Fruit fly (Drosophila melanogaster) whole organism, pupa: ENCODE data around the gene CG4653.

Source experiments
- CG10348 ChIP-seq: fragments of 200-800 bp; sonication (Bioruptor generic); IDR thresholded peaks from 2 replicates; pipeline ENCODE4 v1.3.6; 2022; ENCODE audit warnings: missing biosample characterization, missing genetic modification characterization
- CG12605 ChIP-seq: fragments of 200-800 bp; sonication (Bioruptor generic); IDR thresholded peaks from 2 replicates; pipeline ENCODE4 v1.3.6; 2022; ENCODE audit warnings: missing biosample characterization, missing genetic modification characterization
- CG13204 ChIP-seq: fragments of 200-800 bp; sonication (Bioruptor generic); optimal IDR thresholded peaks from 2 replicates; lab custom pipeline; 2018; ENCODE audit warnings: missing biosample characterization, mild to moderate bottlenecking, missing genetic modification characterization, moderate library complexity
- CG14655 ChIP-seq: fragments of 200-800 bp; sonication (Bioruptor generic); optimal IDR thresholded peaks from 3 replicates; lab custom pipeline; 2017; ENCODE audit warnings: mild to moderate bottlenecking, missing biosample characterization, missing genetic modification reagents, missing genetic modification characterization
- CG15710 ChIP-seq: fragments of 200-800 bp; sonication (Bioruptor generic); optimal IDR thresholded peaks from 2 replicates; lab custom pipeline; 2018; ENCODE audit warnings: missing biosample characterization, mild to moderate bottlenecking, missing genetic modification characterization, moderate library complexity
- CG17806 ChIP-seq: fragments of 200-800 bp; sonication (Bioruptor generic); optimal IDR thresholded peaks from 2 replicates; lab custom pipeline; 2018; ENCODE audit warnings: missing biosample characterization, mild to moderate bottlenecking, missing genetic modification characterization, moderate library complexity
- CG32121 ChIP-seq: fragments of 200-800 bp; sonication (Bioruptor generic); IDR thresholded peaks from 2 replicates; pipeline ENCODE4 v1.3.6; 2022; ENCODE audit warnings: missing biosample characterization, missing genetic modification characterization
- CG4496 ChIP-seq: fragments of 200-800 bp; sonication (Bioruptor generic); IDR thresholded peaks from 3 replicates; pipeline ENCODE4 v1.3.6; 2022; ENCODE audit warnings: missing biosample characterization, missing genetic modification characterization
- CG8159 ChIP-seq: fragments of 200-800 bp; sonication (Bioruptor generic); optimal IDR thresholded peaks from 3 replicates; lab custom pipeline; 2018; ENCODE audit warnings: missing biosample characterization, mild to moderate bottlenecking, missing genetic modification characterization, moderate library complexity
- CG8301 ChIP-seq: fragments of 200-800 bp; sonication (Bioruptor generic); optimal IDR thresholded peaks from 2 replicates; lab custom pipeline; 2018; ENCODE audit warnings: missing biosample characterization, mild to moderate bottlenecking, missing genetic modification characterization
- CG9948 ChIP-seq: fragments of 200-800 bp; sonication (Bioruptor generic); optimal IDR thresholded peaks from 2 replicates; lab custom pipeline; 2018; ENCODE audit warnings: missing biosample characterization, mild to moderate bottlenecking, missing genetic modification characterization, moderate library complexity
- D1 ChIP-seq: fragments of 200-800 bp; sonication (Bioruptor generic); optimal IDR thresholded peaks from 2 replicates; lab custom pipeline; 2018; ENCODE audit warnings: missing biosample characterization, mild to moderate bottlenecking, missing genetic modification characterization, moderate library complexity
- EcR ChIP-seq: fragments of 200-800 bp; sonication (Bioruptor generic); optimal IDR thresholded peaks from 3 replicates; lab custom pipeline; 2019; ENCODE audit warnings: missing biosample characterization, missing genetic modification characterization, mild to moderate bottlenecking, moderate library complexity, missing genetic modification reagents
- Ets98B ChIP-seq: fragments of 200-800 bp; sonication (Bioruptor generic); IDR thresholded peaks from 2 replicates; pipeline ENCODE4 v1.3.6; 2022; ENCODE audit warnings: missing biosample characterization, missing genetic modification characterization
- Pif1B ChIP-seq: fragments of 200-800 bp; sonication (Bioruptor generic); optimal IDR thresholded peaks from 3 replicates; lab custom pipeline; 2016; ENCODE audit warnings: missing biosample characterization, missing genetic modification characterization
- Snoo ChIP-seq: fragments of 200-800 bp; sonication (Bioruptor generic); optimal IDR thresholded peaks from 3 replicates; lab custom pipeline; 2017; ENCODE audit warnings: missing biosample characterization, mild to moderate bottlenecking, missing genetic modification characterization, inconsistent platforms
- gl ChIP-seq: fragments of 200-800 bp; sonication (Bioruptor generic); optimal IDR thresholded peaks from 2 replicates; lab custom pipeline; 2018; ENCODE audit warnings: missing biosample characterization, mild to moderate bottlenecking, missing genetic modification characterization
- rn ChIP-seq: fragments of 200-800 bp; sonication (Bioruptor generic); IDR thresholded peaks from 2 replicates; pipeline ENCODE4 v1.3.6; 2022; ENCODE audit warnings: missing biosample characterization, missing genetic modification characterization

The CG4653 gene

DNA sequence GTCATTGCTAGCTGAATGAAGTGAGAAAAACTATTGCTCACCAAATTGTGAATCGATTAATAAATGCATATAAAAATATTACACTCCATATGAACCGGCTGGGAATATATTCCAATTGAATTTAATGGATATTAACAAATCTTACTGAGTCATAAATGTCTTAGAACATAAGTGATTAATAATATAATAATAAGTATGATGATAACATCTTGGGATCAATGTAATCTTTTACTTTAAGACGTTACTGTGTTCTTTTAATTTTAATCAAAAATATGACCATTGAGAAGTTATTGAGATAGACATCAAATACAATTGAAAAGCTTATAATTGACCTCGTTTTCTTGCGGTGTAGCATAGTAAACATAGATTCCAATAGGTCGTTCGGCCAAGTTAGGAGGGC is 11.6 kb upstream of the CG4653 start:
- TF ChIP-seq gl (no peak), CG9948 (tag; lab: Kevin White, UChicago) (no peak), CG17806 (tag; lab: Kevin White, UChicago) (no peak), CG32121 (GFP tag; lab: Robert Waterston, UW) (no peak)

DNA sequence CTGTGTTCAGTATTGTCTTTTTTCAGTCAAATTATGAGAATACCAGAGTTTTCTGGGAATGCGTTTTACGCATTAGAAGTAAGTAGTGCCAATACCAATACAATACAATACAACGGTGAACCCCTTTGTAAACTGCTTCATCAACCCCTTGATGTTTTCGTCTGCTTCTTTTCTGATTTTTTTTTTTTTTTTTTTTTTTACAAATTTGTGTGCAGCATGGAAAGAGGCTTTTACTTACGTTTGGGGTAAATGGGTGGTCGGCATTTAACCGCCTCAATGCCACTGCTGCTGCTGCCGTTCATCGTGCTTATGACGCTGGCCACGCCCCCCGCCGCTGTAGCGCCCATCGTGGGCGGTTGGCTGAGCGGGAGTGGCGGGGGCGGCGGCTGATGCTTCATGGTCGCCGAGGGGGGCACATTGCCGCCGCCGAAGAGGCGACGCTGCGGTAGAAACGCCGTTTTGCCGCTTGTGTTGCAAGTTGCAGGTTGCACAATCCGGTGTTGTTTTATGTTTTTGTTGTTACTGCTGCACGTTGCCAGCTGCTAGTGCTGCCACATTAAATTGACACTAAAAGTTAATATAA is 10.0 kb upstream of the CG4653 start:
- TF ChIP-seq CG4496 (0 out of 3 replicates have a peak, but pooled peaks have one; percentile 25), Pif1B (no peak), CG13204 (GFP tag; lab: Kevin White, UChicago) (peak; percentile 55)

DNA sequence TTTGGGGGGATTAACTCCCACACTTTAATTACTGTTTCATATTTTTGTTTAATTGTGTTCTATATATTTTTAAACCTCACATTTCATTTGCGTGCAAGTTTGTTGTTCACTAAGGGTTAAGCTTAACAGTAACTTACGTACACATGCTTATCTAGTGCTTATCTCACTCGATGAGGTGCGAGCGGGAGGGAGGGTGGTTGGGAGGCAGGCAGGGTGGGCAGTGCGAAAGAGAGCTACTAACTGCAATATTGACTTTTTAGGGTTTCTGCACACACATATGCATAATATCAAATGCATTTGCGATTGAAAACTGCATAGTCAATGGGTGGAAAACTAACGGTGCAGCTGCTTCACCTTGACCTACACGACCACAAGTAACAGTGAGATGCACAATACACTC is 9.4 kb upstream of the CG4653 start:
- TF ChIP-seq CG14655 (GFP tag; lab: Kevin White, UChicago) (peak; percentile 9), CG32121 (GFP tag; lab: Robert Waterston, UW) (no peak)

DNA sequence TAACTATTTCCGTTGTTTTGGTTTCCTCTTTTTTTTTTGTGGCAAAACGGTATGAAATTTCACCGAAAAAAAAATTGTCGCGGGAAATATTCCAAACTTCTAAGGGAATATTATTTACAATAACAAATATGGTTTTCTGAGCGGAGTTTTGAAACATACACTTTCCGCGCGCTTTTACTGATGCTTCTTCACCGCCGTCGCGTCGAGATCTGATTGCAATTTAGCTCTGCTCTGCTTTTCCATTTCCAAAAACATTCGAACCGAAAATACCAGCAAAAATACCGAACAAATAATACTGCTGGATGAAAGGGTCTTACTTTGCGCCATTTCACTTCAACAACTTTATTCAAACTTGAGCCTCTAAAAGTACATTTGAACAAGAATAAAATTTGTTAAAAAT is 8.9 kb upstream of the CG4653 start, which contains the start of gene Septin4:
Gene Septin4 (minus strand): TSS at position 215 of the 400 bp plus-strand sequence.
- TF ChIP-seq CG4496 (0 out of 3 replicates have a peak, but pooled peaks have one; percentile 28), CG13204 (GFP tag; lab: Kevin White, UChicago) (no peak)

DNA sequence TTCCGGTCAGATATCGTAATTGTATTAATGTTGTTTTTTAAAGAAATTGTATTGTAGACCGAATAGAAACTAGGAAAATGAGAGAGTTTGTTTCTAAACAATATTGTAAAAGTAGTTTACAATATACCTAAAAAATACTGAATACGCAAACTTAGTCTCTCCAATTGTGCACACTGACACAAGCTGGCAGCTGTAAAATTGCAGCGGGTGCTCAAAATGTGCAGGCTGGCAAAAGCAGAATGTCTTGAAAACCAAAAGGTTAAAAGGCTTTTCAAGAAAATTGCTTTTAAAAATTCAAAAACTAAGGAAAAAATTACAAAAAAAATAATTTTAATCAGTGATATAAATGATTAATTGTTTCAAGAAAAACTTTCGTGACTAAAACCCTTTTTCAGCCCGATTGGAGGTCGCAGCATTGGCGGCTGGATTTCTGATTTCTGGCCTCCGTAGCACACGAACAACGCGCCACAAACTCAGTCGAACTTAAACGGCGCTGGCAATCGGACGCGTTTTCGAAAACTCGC is 8.2 kb upstream of the CG4653 start, which contains the start of gene CG4678:
Gene CG4678 (plus strand): TSS at position 474 of the 524 bp plus-strand sequence.
- TF ChIP-seq Ets98B (GFP tag; lab: Robert Waterston, UW) (no peak), CG17806 (tag; lab: Kevin White, UChicago) (no peak)

DNA sequence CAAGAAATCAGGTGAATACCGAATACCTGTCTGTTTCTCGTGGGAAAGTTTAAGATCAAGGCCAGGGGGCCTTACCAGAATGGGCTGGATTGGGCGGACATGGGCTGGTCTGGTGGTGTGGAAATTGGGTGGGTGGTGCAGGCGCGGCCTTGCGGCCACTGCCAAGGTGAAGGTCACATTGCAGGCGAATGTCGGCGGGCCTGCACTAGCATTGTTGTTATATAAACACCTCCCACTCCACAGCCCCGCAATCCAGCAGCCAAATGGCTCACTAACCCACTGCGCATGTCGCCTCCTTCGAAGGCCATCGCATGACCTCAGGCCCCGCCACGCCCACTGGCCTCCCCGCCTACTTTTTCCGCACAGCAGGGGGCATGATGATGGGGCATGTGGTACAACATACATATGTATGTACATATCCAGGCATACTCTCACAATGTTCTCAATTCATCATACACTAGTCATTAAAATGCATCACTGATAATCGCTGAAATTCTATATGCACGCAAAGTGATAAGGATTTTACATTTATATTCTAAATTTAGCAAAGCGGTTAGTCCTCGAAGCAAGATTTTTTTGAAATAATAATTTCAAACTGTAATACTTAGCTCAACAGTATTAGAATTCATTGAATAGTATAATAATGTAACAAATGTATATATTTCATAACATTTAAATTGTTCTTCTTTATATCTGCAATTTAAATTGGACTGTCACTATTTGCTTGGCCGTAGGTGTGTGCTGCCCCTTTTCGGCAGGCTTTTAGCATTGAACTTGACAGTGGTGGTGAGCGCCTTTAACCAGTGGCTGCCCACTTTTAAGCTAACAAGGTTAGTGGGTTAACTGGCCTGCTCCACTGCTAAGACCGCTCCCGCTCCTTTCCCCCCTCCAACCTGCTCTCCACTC is 7.0 kb upstream of the CG4653 start:
- TF ChIP-seq EcR (no peak), CG14655 (GFP tag; lab: Kevin White, UChicago) (peak; percentile 16), CG10348 (no peak), Ets98B (GFP tag; lab: Robert Waterston, UW) (no peak), CG32121 (GFP tag; lab: Robert Waterston, UW) (no peak), Snoo (peak; percentile 2), D1 (tag; lab: Kevin White, UChicago) (no peak), Pif1B (no peak), CG8301 (peak; percentile 39), CG13204 (GFP tag; lab: Kevin White, UChicago) (no peak)

DNA sequence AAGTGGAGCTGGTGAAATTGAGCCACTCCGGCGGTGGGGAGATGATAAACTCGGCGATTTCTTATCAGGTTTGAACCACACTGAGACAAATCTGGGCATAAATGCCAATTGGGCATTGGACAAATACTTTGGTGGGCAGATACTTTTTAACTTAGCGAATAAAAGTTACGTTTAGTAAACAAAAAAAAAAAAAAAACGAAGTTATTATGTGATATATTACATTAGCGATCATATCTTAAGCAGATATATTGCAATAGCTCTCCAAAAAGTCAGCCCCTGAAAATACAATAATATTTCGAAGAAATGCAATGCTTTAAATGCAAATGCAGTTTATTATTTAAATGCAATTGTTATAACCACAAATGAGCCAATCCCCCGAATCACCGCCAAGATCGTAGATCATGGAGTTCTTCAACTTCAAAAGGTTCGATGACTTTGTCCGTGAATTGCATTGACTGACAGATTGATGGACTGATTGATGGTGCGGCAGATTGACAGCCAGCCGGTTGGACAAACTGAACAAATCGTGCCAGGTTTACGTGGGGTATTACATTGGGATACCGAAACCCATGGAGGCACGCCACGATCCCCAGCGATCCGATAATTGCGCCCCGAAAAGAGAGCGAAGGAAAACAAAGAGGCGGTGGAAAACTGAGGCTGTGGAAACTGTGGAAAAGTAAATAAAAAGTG is 5.9 kb upstream of the CG4653 start:
- TF ChIP-seq EcR = no peak
- TF ChIP-seq Snoo = no peak
- TF ChIP-seq CG15710 = no peak

DNA sequence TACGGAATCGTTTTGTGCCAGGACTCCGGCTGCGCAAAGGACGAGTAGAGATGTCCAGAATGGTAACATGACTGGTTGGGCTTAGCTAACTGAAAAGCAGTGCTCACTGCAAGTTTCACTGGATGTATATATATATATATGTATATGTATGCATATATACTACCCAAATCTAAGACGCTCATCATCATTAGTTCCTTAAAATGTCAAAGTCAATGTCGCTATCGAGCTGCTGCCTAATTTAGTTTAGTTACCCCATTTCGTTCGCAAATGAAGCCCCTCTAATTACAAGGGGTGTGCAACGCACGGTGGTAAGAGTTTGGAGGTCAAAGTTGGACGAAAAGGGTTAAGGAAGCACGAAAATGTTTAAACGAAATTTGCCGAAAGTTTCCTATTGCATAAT is 3.8 kb upstream of the CG4653 start, which contains the start of gene CG9676:
Gene CG9676 (minus strand): TSS at position 101 of the 400 bp plus-strand sequence.
- no peak for TF ChIP-seq CG17806 (tag; lab: Kevin White, UChicago)
- no peak for TF ChIP-seq CG32121 (GFP tag; lab: Robert Waterston, UW)
- no peak for TF ChIP-seq Snoo
- TF ChIP-seq rn (GFP tag; lab: Robert Waterston, UW) = no peak
- no peak for TF ChIP-seq D1 (tag; lab: Kevin White, UChicago)
- TF ChIP-seq CG10348 = no peak
- TF ChIP-seq gl = no peak
- TF ChIP-seq CG4496 = no peak
- TF ChIP-seq CG15710 = no peak
- TF ChIP-seq CG8301 = no peak
- TF ChIP-seq CG8159 (tag; lab: Kevin White, UChicago) = no peak
- no peak for TF ChIP-seq CG12605 (GFP tag; lab: Robert Waterston, UW)
